Worm (Caenorhabditis elegans): Measurements from ENCODE around the gene Y62H9A.14.

- TF ChIP-seq tab-1 (GFP tag; IDR thresholded peaks at IDR 0.05) (no peak), ztf-29 (GFP tag; IDR thresholded peaks at IDR 0.05) (no peak)
These were observed 42.6 kb downstream of the Y62H9A.14 start for ce11 chrX:11963659-11964058.

Measured in whole organism, midembryonic.